Fruit fly (Drosophila melanogaster): ENCODE data around the gene CG32241.

The CG32241 gene

DNA sequence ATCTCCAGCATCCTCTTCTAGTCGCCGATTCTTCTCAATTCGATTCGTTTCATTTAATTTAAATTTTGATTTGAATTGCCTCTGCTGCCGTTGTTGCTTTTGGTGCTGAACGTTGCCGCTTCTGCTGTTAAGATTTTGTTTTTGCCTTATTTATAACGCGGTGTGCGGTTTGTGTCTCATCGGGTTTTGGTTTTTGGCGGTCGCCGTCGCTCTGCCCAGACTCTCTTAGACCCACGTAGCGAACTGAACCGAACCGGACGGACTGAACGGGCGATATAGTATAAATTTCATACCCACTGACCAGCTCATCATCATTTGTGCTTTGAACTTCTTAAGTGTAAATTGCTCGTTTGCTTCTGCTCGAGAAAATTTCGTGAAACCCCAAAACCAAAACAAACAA is 20.2 kb downstream of the CG32241 start, which contains the start of gene CG12607:
Gene CG12607, plus strand, starts transcription at position 301 of the 400 bp plus-strand sequence.
- TF ChIP-seq D1 (tag; optimal IDR thresholded peaks at IDR 0.05) (no peak), CG15710 (tag; optimal IDR thresholded peaks at IDR 0.05) (no peak), Snoo (tag; optimal IDR thresholded peaks at IDR 0.05) (no peak), Ets98B (GFP tag; IDR thresholded peaks at IDR 0.05) (no peak), CG12605 (GFP tag; IDR thresholded peaks at IDR 0.05) (no peak), EcR (GFP tag; optimal IDR thresholded peaks at IDR 0.05) (no peak), CG4496 (GFP tag; IDR thresholded peaks at IDR 0.05) (no peak), CG32121 (GFP tag; IDR thresholded peaks at IDR 0.05) (no peak), CG8301 (tag; optimal IDR thresholded peaks at IDR 0.05) (no peak), CG8159 (tag; optimal IDR thresholded peaks at IDR 0.05) (no peak), Pif1B (GFP tag; optimal IDR thresholded peaks at IDR 0.05) (no peak), fd96Ca (GFP tag; IDR thresholded peaks at IDR 0.05) (no peak), rn (GFP tag; IDR thresholded peaks at IDR 0.05) (no peak), CG17806 (tag; optimal IDR thresholded peaks at IDR 0.05) (no peak), CG9948 (tag; optimal IDR thresholded peaks at IDR 0.05) (no peak), gl (tag; optimal IDR thresholded peaks at IDR 0.05) (no peak), CG10348 (GFP tag; IDR thresholded peaks at IDR 0.05) (no peak), Pif1A (GFP tag; optimal IDR thresholded peaks at IDR 0.05) (no peak)

- TF ChIP-seq Ets98B (GFP tag; IDR thresholded peaks at IDR 0.05) (no peak), fd96Ca (GFP tag; IDR thresholded peaks at IDR 0.05) (no peak), CG34367 (tag; optimal IDR thresholded peaks at IDR 0.05) (no peak), CG14655 (GFP tag; optimal IDR thresholded peaks at IDR 0.05) (no peak), CG13204 (GFP tag; optimal IDR thresholded peaks at IDR 0.05) (no peak), CG8301 (tag; optimal IDR thresholded peaks at IDR 0.05) (no peak)
Measured at dm6 chr3L:4445824-4446223, 20.6 kb downstream of the CG32241 start.

DNA sequence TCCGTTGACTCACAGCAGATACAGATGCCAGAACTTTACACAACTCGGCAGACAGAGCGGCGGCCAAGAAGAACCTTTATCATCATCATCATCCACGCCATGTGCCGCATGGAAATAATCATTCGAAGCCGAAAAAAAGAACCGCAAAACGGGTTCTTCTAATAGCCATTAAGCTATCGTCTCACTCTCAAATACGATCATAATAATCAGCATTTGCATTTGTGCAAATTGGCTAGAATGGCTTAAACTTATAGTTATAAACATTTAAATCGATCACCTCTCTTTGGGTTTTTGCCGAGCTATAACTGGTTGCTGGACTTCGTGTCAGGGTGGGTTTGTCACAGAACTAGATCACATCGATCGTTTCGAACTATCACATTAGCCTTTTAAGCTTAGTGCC is 24.3 kb downstream of the CG32241 start:
- TF ChIP-seq CG14655 (GFP tag; optimal IDR thresholded peaks at IDR 0.05), result no peak

dm6 chr3L:4440153-4440552 is 26.3 kb downstream of the CG32241 start:
- no peak for TF ChIP-seq CG8159 (tag; optimal IDR thresholded peaks at IDR 0.05)
- TF ChIP-seq CG8301 (tag; optimal IDR thresholded peaks at IDR 0.05), result no peak
- no peak for TF ChIP-seq CG4496 (GFP tag; IDR thresholded peaks at IDR 0.05)
- TF ChIP-seq rn (GFP tag; IDR thresholded peaks at IDR 0.05), result no peak
- TF ChIP-seq CG13204 (GFP tag; optimal IDR thresholded peaks at IDR 0.05), result no peak
- TF ChIP-seq CG15710 (tag; optimal IDR thresholded peaks at IDR 0.05), result no peak
- no peak for TF ChIP-seq CG17806 (tag; optimal IDR thresholded peaks at IDR 0.05)
- no peak for TF ChIP-seq EcR (GFP tag; optimal IDR thresholded peaks at IDR 0.05)
- no peak for TF ChIP-seq Pif1A (GFP tag; optimal IDR thresholded peaks at IDR 0.05)
- TF ChIP-seq Pif1B (GFP tag; optimal IDR thresholded peaks at IDR 0.05), result no peak
- no peak for TF ChIP-seq CG9948 (tag; optimal IDR thresholded peaks at IDR 0.05)
- TF ChIP-seq D1 (tag; optimal IDR thresholded peaks at IDR 0.05), result no peak
- TF ChIP-seq CG12605 (GFP tag; IDR thresholded peaks at IDR 0.05), result no peak
- TF ChIP-seq fd96Ca (GFP tag; IDR thresholded peaks at IDR 0.05), result no peak
- no peak for TF ChIP-seq CG10348 (GFP tag; IDR thresholded peaks at IDR 0.05)
- no peak for TF ChIP-seq Snoo (tag; optimal IDR thresholded peaks at IDR 0.05)
- TF ChIP-seq CG32121 (GFP tag; IDR thresholded peaks at IDR 0.05), result no peak

dm6 chr3L:4436421-4436820 is 30.0 kb downstream of the CG32241 start, which contains the start of gene CG15021:
CG15021 (plus strand) TSS chr3L:4436721.
- TF ChIP-seq CG10348 (GFP tag; IDR thresholded peaks at IDR 0.05), result no peak
- no peak for TF ChIP-seq CG32121 (GFP tag; IDR thresholded peaks at IDR 0.05)
- TF ChIP-seq EcR (GFP tag; optimal IDR thresholded peaks at IDR 0.05), result no peak
- TF ChIP-seq CG12605 (GFP tag; IDR thresholded peaks at IDR 0.05), result no peak

DNA sequence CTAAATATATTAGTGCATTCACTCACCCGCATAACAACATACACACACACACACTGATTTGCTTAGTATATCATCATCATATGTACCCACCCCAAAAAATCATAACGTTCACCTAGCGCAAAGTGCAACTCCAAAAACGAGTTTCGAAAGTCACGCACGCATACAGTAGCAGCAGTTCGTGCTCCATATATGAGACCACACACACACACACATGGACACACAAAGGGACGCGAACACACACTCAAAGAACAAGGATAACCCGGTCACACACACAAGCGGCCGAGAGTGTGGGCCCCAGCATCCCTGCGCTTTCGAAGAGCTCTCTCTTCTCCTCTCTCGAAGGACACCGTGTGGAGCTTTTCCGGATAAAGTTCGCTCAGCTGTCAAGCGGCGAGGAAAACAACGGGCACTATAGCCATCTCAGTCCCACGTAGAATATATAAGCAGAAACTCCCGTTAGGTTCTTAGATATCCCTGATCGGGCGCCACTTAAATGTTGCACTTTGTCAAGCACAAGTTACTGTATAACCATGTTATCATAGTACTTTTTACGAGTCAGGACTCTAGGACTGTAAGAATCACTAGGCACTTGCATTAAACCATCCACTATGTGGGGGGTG is 35.2 kb downstream of the CG32241 start:
- TF ChIP-seq CG15710 (tag; optimal IDR thresholded peaks at IDR 0.05), result no peak
- no peak for TF ChIP-seq CG12605 (GFP tag; IDR thresholded peaks at IDR 0.05)
- TF ChIP-seq EcR (GFP tag; optimal IDR thresholded peaks at IDR 0.05), result no peak
- no peak for TF ChIP-seq CG10348 (GFP tag; IDR thresholded peaks at IDR 0.05)
- no peak for TF ChIP-seq Snoo (tag; optimal IDR thresholded peaks at IDR 0.05)
- TF ChIP-seq Pif1A (GFP tag; optimal IDR thresholded peaks at IDR 0.05), result no peak
- no peak for TF ChIP-seq CG4496 (GFP tag; IDR thresholded peaks at IDR 0.05)
- no peak for TF ChIP-seq CG8159 (tag; optimal IDR thresholded peaks at IDR 0.05)

dm6 chr3L:4430331-4430730 is 36.1 kb downstream of the CG32241 start:
- TF ChIP-seq CG13204 (GFP tag; optimal IDR thresholded peaks at IDR 0.05) (no peak), Ets98B (GFP tag; IDR thresholded peaks at IDR 0.05) (no peak)

Measured in whole organism, pupa.